Worm (Caenorhabditis elegans): ENCODE measurements around the gene Y24F12A.1.

Y24F12A.1 gene

DNA sequence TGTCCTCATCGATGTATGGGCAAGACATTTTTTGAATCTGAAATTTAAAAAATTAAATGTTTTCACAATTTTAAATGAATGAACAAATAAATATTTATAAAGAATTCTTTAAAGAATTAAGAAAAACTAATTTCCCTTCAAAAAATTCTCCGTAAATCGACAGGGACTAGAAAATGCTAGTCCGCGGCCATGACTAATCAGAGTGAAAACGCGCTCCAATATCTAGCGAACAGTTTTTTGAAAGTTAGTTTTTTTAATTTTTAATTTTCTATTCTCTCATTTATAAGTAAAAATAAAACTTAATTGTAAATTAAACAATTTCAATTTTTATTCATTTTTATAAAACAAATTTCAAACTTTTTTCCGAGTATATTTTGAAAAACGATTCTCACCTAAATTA, 12.2 kb upstream of the Y24F12A.1 start (continued):
- TF ChIP-seq lin-39 (tag; optimal IDR thresholded peaks at IDR 0.05) (peak; percentile 14), unc-30 (tag; optimal IDR thresholded peaks at IDR 0.05) (no peak), elt-3 (tag; optimal IDR thresholded peaks at IDR 0.05) (peak in 1 of 6 experiments; percentile 48), dsc-1 (tag; optimal IDR thresholded peaks at IDR 0.05) (peak; percentile 10), ztf-11 (tag; optimal IDR thresholded peaks at IDR 0.05) (peak in 1 of 2 experiments; percentile 53), fkh-10 (GFP tag; optimal IDR thresholded peaks at IDR 0.05) (no peak), nhr-11 (tag; optimal IDR thresholded peaks at IDR 0.05) (peak; percentile 14), egl-13 (tag; optimal IDR thresholded peaks at IDR 0.05) (peak; percentile 59), vab-15 (tag; optimal IDR thresholded peaks at IDR 0.05) (no peak), sup-37 (GFP tag; optimal IDR thresholded peaks at IDR 0.05) (no peak), nhr-20 (tag; optimal IDR thresholded peaks at IDR 0.05) (peak; percentile 7), nhr-77 (tag; optimal IDR thresholded peaks at IDR 0.05) (no peak), irx-1 (tag; optimal IDR thresholded peaks at IDR 0.05) (peak; percentile 75), swsn-7 (tag; optimal IDR thresholded peaks at IDR 0.05) (peak; percentile 24), efl-1 (optimal IDR thresholded peaks at IDR 0.05) (peak; percentile 19 to 43), efl-1 (GFP tag; optimal IDR thresholded peaks at IDR 0.05 in 1 of 2) (peak; percentile 46 to 83), isw-1 (GFP tag; IDR thresholded peaks at IDR 0.05) (peak; percentile 31; the same call in 1 of the 2 replicates), nhr-90 (tag; optimal IDR thresholded peaks at IDR 0.05; ENCODE audit: poor library complexity) (peak; percentile 70), nhr-237 (tag; optimal IDR thresholded peaks at IDR 0.05) (no peak), lsy-2 (tag; optimal IDR thresholded peaks at IDR 0.05) (peak; percentile 60 to 69), skn-1 (tag; optimal IDR thresholded peaks at IDR 0.05) (peak; percentile 71), nhr-84 (tag; optimal IDR thresholded peaks at IDR 0.05) (no peak), lir-3 (tag; optimal IDR thresholded peaks at IDR 0.05; ENCODE audit: poor library complexity) (peak; percentile 83), fkh-4 (tag; optimal IDR thresholded peaks at IDR 0.05; ENCODE audit: borderline replicate concordance) (peak; percentile 37), mab-9 (GFP tag; IDR thresholded peaks at IDR 0.05) (no peak), ceh-82 (tag; optimal IDR thresholded peaks at IDR 0.05) (peak in 1 of 3 experiments; percentile 3), lin-14 (GFP tag; optimal IDR thresholded peaks at IDR 0.05) (peak; percentile 69), snpc-4 (tag; optimal IDR thresholded peaks at IDR 0.05) (peak; percentile 20), lin-35 (GFP tag; optimal IDR thresholded peaks at IDR 0.05) (peak; percentile 28 to 60), ama-1 (optimal IDR thresholded peaks at IDR 0.05) (no peak), sox-4 (tag; optimal IDR thresholded peaks at IDR 0.05) (peak; percentile 24), unc-98 (GFP tag; IDR thresholded peaks at IDR 0.05) (no peak; the same call in 1 of the 2 replicates), mef-2 (tag; optimal IDR thresholded peaks at IDR 0.05) (no peak), pax-3 (tag; optimal IDR thresholded peaks at IDR 0.05) (peak; percentile 2), ztf-4 (tag; optimal IDR thresholded peaks at IDR 0.05) (no peak)

DNA sequence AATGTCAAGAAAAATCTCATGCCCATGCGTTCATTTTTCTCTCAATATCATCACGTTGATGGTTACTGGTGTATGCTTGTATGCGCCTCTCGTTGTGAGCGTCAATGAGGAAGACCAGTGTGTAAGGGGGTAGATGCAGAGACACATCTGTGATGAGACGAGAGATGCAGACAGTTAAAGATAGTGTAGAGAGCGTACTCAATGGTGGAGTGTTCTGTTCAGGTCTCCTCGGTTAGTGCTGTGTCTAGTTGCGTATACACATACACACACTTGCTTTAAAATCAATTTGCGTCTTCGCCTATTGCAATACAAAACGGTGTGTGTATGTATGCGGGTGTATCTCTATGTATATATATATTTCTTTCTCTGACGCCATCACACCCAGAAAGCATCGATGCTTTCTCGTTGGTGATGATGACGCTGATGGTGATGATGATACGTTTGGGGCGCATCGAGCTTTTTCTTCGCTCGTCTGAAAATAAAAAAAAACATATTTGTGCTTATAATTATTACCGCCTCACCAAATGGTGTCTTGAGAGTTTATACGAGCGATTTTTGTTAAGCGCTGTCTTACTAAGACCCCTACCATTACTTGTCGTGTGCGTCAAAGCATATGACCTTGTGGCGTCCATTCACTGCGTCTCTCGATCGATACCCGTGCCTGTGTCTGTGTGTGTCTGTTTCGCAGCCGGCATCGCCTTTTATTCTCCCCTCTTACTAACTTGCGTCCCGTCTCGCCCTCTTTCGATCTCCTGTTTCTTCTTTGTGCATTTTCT, 11.5 kb upstream of the Y24F12A.1 start, which contains the start of gene F40F11.3:
Gene F40F11.3 (minus strand): TSS at position 589 of the 776 bp plus-strand sequence.
- peak in 1 of 2 experiments; percentile 92 for TF ChIP-seq mdl-1 (tag; optimal IDR thresholded peaks at IDR 0.05)
- peak; percentile 37 for TF ChIP-seq ces-1 (GFP tag; optimal IDR thresholded peaks at IDR 0.05)
- no peak for TF ChIP-seq nhr-76 (tag; optimal IDR thresholded peaks at IDR 0.05)
- TF ChIP-seq fkh-10 (GFP tag; optimal IDR thresholded peaks at IDR 0.05), result peak; percentile 87
- TF ChIP-seq sox-4 (tag; optimal IDR thresholded peaks at IDR 0.05), result peak; percentile 66
- TF ChIP-seq hlh-17 (GFP tag; optimal IDR thresholded peaks at IDR 0.05; ENCODE audit: borderline replicate concordance), result no peak
- peak; percentile 78 for TF ChIP-seq nhr-90 (tag; optimal IDR thresholded peaks at IDR 0.05; ENCODE audit: poor library complexity)
- TF ChIP-seq ceh-82 (tag; optimal IDR thresholded peaks at IDR 0.05), result peak; percentile 65 to 91 (median 78)
- TF ChIP-seq unc-130 (tag; optimal IDR thresholded peaks at IDR 0.05), result peak; percentile 89
- TF ChIP-seq swsn-7 (tag; optimal IDR thresholded peaks at IDR 0.05), result peak; percentile 91
- peak; percentile 83 for TF ChIP-seq ama-1 (optimal IDR thresholded peaks at IDR 0.05)
- TF ChIP-seq nhr-84 (tag; optimal IDR thresholded peaks at IDR 0.05), result no peak
- no peak for TF ChIP-seq hpl-2 (GFP tag; optimal IDR thresholded peaks at IDR 0.05)
- TF ChIP-seq nhr-47 (tag; optimal IDR thresholded peaks at IDR 0.05), result peak; percentile 87
- peak; percentile 83 for TF ChIP-seq lir-3 (tag; optimal IDR thresholded peaks at IDR 0.05; ENCODE audit: poor library complexity)
- peak; percentile 96 for TF ChIP-seq ztf-4 (tag; optimal IDR thresholded peaks at IDR 0.05)
- peak in 1 of 2 experiments; percentile 75 for TF ChIP-seq egl-27 (tag; optimal IDR thresholded peaks at IDR 0.05)
- no peak for TF ChIP-seq Y116A8C.19 (tag; optimal IDR thresholded peaks at IDR 0.05; ENCODE audit: borderline replicate concordance)
- TF ChIP-seq hlh-4 (tag; optimal IDR thresholded peaks at IDR 0.05), result no peak
- peak; percentile 85 for TF ChIP-seq nhr-237 (tag; optimal IDR thresholded peaks at IDR 0.05)
- TF ChIP-seq rnt-1 (tag; optimal IDR thresholded peaks at IDR 0.05), result peak; percentile 87
- TF ChIP-seq mef-2 (tag; optimal IDR thresholded peaks at IDR 0.05), result peak; percentile 6
- TF ChIP-seq fos-1 (tag; optimal IDR thresholded peaks at IDR 0.05), result peak; percentile 86
- no peak for TF ChIP-seq unc-30 (tag; optimal IDR thresholded peaks at IDR 0.05)
- TF ChIP-seq nhr-11 (tag; optimal IDR thresholded peaks at IDR 0.05), result peak; percentile 50
- no peak for TF ChIP-seq ceh-63 (GFP tag; optimal IDR thresholded peaks at IDR 0.05)
- TF ChIP-seq F16B12.6 (tag; optimal IDR thresholded peaks at IDR 0.05), result no peak
